Worm (Caenorhabditis elegans) whole organism, L1 larva: ENCODE results near the gene npr-5.

Experiments
- C16A3.4 ChIP-seq: fragments of 150-350 bp; optimal IDR thresholded peaks from 2 replicates; lab custom pipeline; 2014; ENCODE audit warnings: missing biosample characterization, missing genetic modification characterization
- C34B4.2 ChIP-seq: sonication (generic microtip); optimal IDR thresholded peaks from 2 replicates; lab custom pipeline; 2017; ENCODE audit warnings: mild to moderate bottlenecking, missing genetic modification characterization, missing compliant biosample characterization
- aha-1 ChIP-seq: fragments of 150-350 bp; optimal IDR thresholded peaks from 2 replicates; lab custom pipeline; 2014; ENCODE audit warnings: missing biosample characterization, missing genetic modification characterization
- ama-1 ChIP-seq: fragments of 150-350 bp; optimal IDR thresholded peaks from 2 replicates; lab custom pipeline; 2014
- ceh-63 ChIP-seq: fragments of 200-800 bp; sonication (Bioruptor generic); optimal IDR thresholded peaks from 2 replicates; lab custom pipeline; 2018; ENCODE audit warnings: mild to moderate bottlenecking, missing genetic modification characterization, missing compliant biosample characterization
- dsc-1 ChIP-seq: sonication (generic microtip); optimal IDR thresholded peaks from 2 replicates; lab custom pipeline; 2016; ENCODE audit warnings: mild to moderate bottlenecking, missing genetic modification characterization, missing compliant biosample characterization
- efl-1 ChIP-seq, 4 experiments: fragments of 150-350 bp; optimal IDR thresholded peaks in 3 of 4; peaks in 1 of 4; 1 replicate in 1 of 4; 2 replicates in 3 of 4; lab custom pipeline; 2014; ENCODE audit warnings: missing biosample characterization in 2 of 4, missing genetic modification characterization in 2 of 4, missing genetic modification reagents in 2 of 4
- elt-2 ChIP-seq: sonication (generic microtip); optimal IDR thresholded peaks from 2 replicates; lab custom pipeline; 2016; ENCODE audit warnings: missing genetic modification characterization, mild to moderate bottlenecking, inconsistent platforms, missing compliant biosample characterization, missing genetic modification reagents
- fkh-8 ChIP-seq: sonication (generic microtip); optimal IDR thresholded peaks from 2 replicates; lab custom pipeline; 2016; ENCODE audit warnings: mild to moderate bottlenecking, missing genetic modification characterization, missing compliant biosample characterization
- grh-1 ChIP-seq: fragments of 200-800 bp; sonication (Bioruptor generic); IDR thresholded peaks from 2 replicates; pipeline ENCODE4 v1.3.6; 2022; ENCODE audit warnings: missing genetic modification reagents, missing genetic modification characterization, missing compliant biosample characterization
- lin-14 ChIP-seq: fragments of 200-800 bp; sonication (Bioruptor generic); optimal IDR thresholded peaks from 2 replicates; lab custom pipeline; 2018; ENCODE audit warnings: mild to moderate bottlenecking, missing genetic modification characterization, moderate library complexity, missing compliant biosample characterization
- lin-35 ChIP-seq, 2 experiments: fragments of 150-350 bp; optimal IDR thresholded peaks; 2 replicates each; lab custom pipeline; 2014; ENCODE audit warnings: missing biosample characterization in 2 of 2, missing genetic modification characterization in 2 of 2, missing genetic modification reagents in 2 of 2
- lsy-2 ChIP-seq, 2 experiments: fragments of 150-350 bp; optimal IDR thresholded peaks; 2 replicates each; lab custom pipeline; 2014; ENCODE audit warnings: missing biosample characterization in 2 of 2, missing genetic modification characterization in 2 of 2
- mdl-1 ChIP-seq, 2 experiments: fragments of 150-350 bp; optimal IDR thresholded peaks; 2 replicates each; lab custom pipeline; 2014 to 2017; ENCODE audit warnings: missing biosample characterization in 2 of 2, missing genetic modification characterization in 2 of 2, inconsistent platforms in 1 of 2
- mef-2 ChIP-seq: fragments of 150-350 bp; optimal IDR thresholded peaks from 2 replicates; lab custom pipeline; 2014; ENCODE audit warnings: missing biosample characterization, missing genetic modification characterization
- nhr-12 ChIP-seq: sonication (generic microtip); optimal IDR thresholded peaks from 2 replicates; lab custom pipeline; 2017; ENCODE audit warnings: missing biosample characterization, missing genetic modification characterization
- nhr-19 ChIP-seq: fragments of 200-800 bp; sonication (Bioruptor generic); conservative IDR thresholded peaks from 2 replicates; pipeline ENCODE4 v1.3.6; 2022; ENCODE audit warnings: missing genetic modification characterization, missing compliant biosample characterization
- nhr-20 ChIP-seq: sonication (generic microtip); optimal IDR thresholded peaks from 2 replicates; lab custom pipeline; 2016; ENCODE audit warnings: mild to moderate bottlenecking, missing genetic modification characterization, missing compliant biosample characterization
- nhr-47 ChIP-seq: sonication (generic microtip); optimal IDR thresholded peaks from 2 replicates; lab custom pipeline; 2016; ENCODE audit warnings: mild to moderate bottlenecking, missing genetic modification characterization, moderate library complexity, missing compliant biosample characterization
- nhr-71 ChIP-seq: sonication (generic microtip); optimal IDR thresholded peaks from 2 replicates; lab custom pipeline; 2016; ENCODE audit warnings: mild to moderate bottlenecking, missing genetic modification characterization, moderate library complexity, missing compliant biosample characterization
- nhr-76 ChIP-seq: sonication (generic microtip); optimal IDR thresholded peaks from 2 replicates; lab custom pipeline; 2017; ENCODE audit warnings: missing biosample characterization, missing genetic modification characterization
- nhr-84 ChIP-seq: sonication (generic microtip); optimal IDR thresholded peaks from 2 replicates; lab custom pipeline; 2017; ENCODE audit warnings: missing biosample characterization, missing genetic modification characterization
- nhr-85 ChIP-seq: sonication (generic microtip); peaks from one replicate; lab custom pipeline; 2016; ENCODE audit warnings: missing genetic modification characterization, inconsistent platforms, missing compliant biosample characterization
- nhr-90 ChIP-seq: sonication (generic microtip); optimal IDR thresholded peaks from 2 replicates; lab custom pipeline; 2016; ENCODE audit warnings: mild to moderate bottlenecking, missing genetic modification characterization, missing compliant biosample characterization; ENCODE audit not compliant: poor library complexity
- pag-3 ChIP-seq: sonication (generic microtip); optimal IDR thresholded peaks from 2 replicates; lab custom pipeline; 2017; ENCODE audit warnings: missing genetic modification characterization, mild to moderate bottlenecking, missing compliant biosample characterization, antibody characterized with exemption, borderline replicate concordance; ENCODE audit not compliant: insufficient read depth
- pax-3 ChIP-seq: fragments of 200-800 bp; sonication (Bioruptor generic); optimal IDR thresholded peaks from 2 replicates; lab custom pipeline; 2018; ENCODE audit warnings: mild to moderate bottlenecking, missing genetic modification characterization, moderate library complexity, missing compliant biosample characterization
- rnt-1 ChIP-seq: sonication (generic microtip); optimal IDR thresholded peaks from 2 replicates; lab custom pipeline; 2016; ENCODE audit warnings: mild to moderate bottlenecking, missing genetic modification characterization, moderate library complexity, missing compliant biosample characterization
- snu-23 ChIP-seq: sonication (generic microtip); optimal IDR thresholded peaks from 2 replicates; lab custom pipeline; 2016; ENCODE audit warnings: missing genetic modification characterization, missing compliant biosample characterization
- sup-37 ChIP-seq: fragments of 200-800 bp; sonication (Bioruptor generic); optimal IDR thresholded peaks from 2 replicates; lab custom pipeline; 2018; ENCODE audit warnings: mild to moderate bottlenecking, missing genetic modification characterization, missing compliant biosample characterization
- swsn-7 ChIP-seq: sonication (generic microtip); optimal IDR thresholded peaks from 2 replicates; lab custom pipeline; 2016; ENCODE audit warnings: missing genetic modification characterization, missing compliant biosample characterization
- tlp-1 ChIP-seq: fragments of 150-350 bp; optimal IDR thresholded peaks from 2 replicates; lab custom pipeline; 2014; ENCODE audit warnings: missing biosample characterization, missing genetic modification characterization
- unc-130 ChIP-seq: fragments of 150-350 bp; optimal IDR thresholded peaks from 2 replicates; lab custom pipeline; 2017; ENCODE audit warnings: missing biosample characterization, missing genetic modification characterization, inconsistent platforms
- unc-30 ChIP-seq: sonication (generic microtip); optimal IDR thresholded peaks from 2 replicates; lab custom pipeline; 2017; ENCODE audit warnings: missing biosample characterization, missing genetic modification characterization
- unc-62 ChIP-seq: fragments of 150-350 bp; optimal IDR thresholded peaks from 2 replicates; lab custom pipeline; 2014; ENCODE audit warnings: missing biosample characterization, missing genetic modification reagents, missing genetic modification characterization
- unc-98 ChIP-seq: fragments of 200-800 bp; sonication (Bioruptor generic); IDR thresholded peaks from 2 replicates; pipeline ENCODE4 v1.3.6; 2022; ENCODE audit warnings: missing genetic modification characterization, missing compliant biosample characterization
- xbp-1 ChIP-seq: sonication (generic microtip); optimal IDR thresholded peaks from 2 replicates; lab custom pipeline; 2016; ENCODE audit warnings: missing genetic modification characterization, missing compliant biosample characterization

The npr-5 gene

DNA sequence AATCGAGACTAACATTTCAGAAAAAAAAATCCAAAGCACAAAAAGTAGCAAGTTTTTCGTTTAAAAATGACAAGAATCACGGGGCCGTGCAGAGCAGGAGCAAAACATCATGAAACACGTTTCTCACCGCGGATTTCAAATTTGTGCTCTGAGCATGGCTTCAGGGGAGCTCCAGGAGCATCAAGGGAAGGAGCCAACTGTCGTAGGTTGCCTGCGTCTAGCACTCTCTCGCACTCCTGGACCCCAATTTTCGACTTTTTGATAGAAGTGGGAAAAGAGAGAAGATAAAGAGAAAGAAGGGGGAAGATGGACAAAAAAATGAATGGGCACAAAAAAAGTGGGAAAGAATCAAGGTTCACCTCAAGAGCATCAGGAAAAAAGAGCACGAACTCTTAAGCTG is 3.3 kb upstream of the npr-5 start (continued):
- peak; percentile 54 for TF ChIP-seq nhr-19 (GFP tag; lab: Robert Waterston, UW)
- no peak for TF ChIP-seq unc-62
- TF ChIP-seq unc-98 (GFP tag; lab: Robert Waterston, UW), result no peak
- no peak for TF ChIP-seq aha-1 (tag; lab: Kevin White, UChicago)
- no peak for TF ChIP-seq nhr-76 (tag; lab: Kevin White, UChicago)
- no peak for TF ChIP-seq C34B4.2 (tag; lab: Kevin White, UChicago)
- TF ChIP-seq pax-3 (tag; lab: Kevin White, UChicago), result no peak
- TF ChIP-seq efl-1 (optimal IDR thresholded peaks at IDR 0.05; lab: Kevin White, UChicago), result peak in 1 of 2 experiments; percentile 21
- TF ChIP-seq efl-1 (GFP tag; optimal IDR thresholded peaks at IDR 0.05 in 1 of 2; lab: Kevin White, UChicago), result peak; percentile 30 to 78
- no peak for TF ChIP-seq nhr-84
- peak; percentile 74 for TF ChIP-seq nhr-71 (tag; lab: Kevin White, UChicago)
- no peak for TF ChIP-seq nhr-90 (tag; lab: Kevin White, UChicago)
- no peak for TF ChIP-seq tlp-1
- no peak for TF ChIP-seq nhr-20 (tag; lab: Kevin White, UChicago)
- TF ChIP-seq lin-35 (GFP tag; optimal IDR thresholded peaks at IDR 0.05; lab: Kevin White, UChicago), result peak in 1 of 2 experiments; percentile 17

DNA sequence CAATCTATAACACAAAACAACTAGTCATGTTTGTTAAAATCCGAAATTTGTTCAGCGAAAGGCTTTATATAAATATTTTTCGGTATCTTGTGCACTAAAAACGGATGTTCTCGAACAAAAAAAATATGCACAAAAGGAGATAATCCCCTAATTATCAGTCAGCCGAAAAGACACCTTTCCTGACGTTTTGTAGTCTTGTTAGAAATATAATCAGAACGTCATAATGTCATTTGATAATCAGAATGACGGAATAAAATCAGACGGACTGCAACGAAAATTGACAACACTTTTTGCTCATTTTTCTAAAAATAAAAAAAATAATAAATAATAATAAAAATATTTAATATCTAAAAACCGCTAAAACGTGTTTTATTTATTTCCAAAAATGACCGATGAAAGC is 2.4 kb upstream of the npr-5 start:
- TF ChIP-seq sup-37 (GFP tag; lab: Kevin White, UChicago), result no peak
- no peak for TF ChIP-seq xbp-1 (tag; lab: Kevin White, UChicago)
- TF ChIP-seq mdl-1 (tag; optimal IDR thresholded peaks at IDR 0.05; lab: Kevin White, UChicago), result no peak
- no peak for TF ChIP-seq swsn-7 (tag; lab: Kevin White, UChicago)
- TF ChIP-seq pag-3, result no peak
- TF ChIP-seq dsc-1 (tag; lab: Kevin White, UChicago), result peak; percentile 85
- peak; percentile 3 for TF ChIP-seq nhr-71 (tag; lab: Kevin White, UChicago)
- no peak for TF ChIP-seq ceh-63 (GFP tag; lab: Kevin White, UChicago)
- TF ChIP-seq fkh-8 (tag; lab: Kevin White, UChicago), result peak; percentile 61
- no peak for TF ChIP-seq nhr-20 (tag; lab: Kevin White, UChicago)
- TF ChIP-seq mef-2 (tag; lab: Kevin White, UChicago), result no peak
- TF ChIP-seq nhr-12 (tag; lab: Kevin White, UChicago), result no peak
- TF ChIP-seq nhr-85, result no peak
- TF ChIP-seq elt-2 (tag; lab: Kevin White, UChicago), result no peak
- no peak for TF ChIP-seq ama-1 (lab: Kevin White, UChicago)
- peak; percentile 47 for TF ChIP-seq pax-3 (tag; lab: Kevin White, UChicago)
- TF ChIP-seq unc-62, result no peak
- TF ChIP-seq, all 84 proteins: peak for 4

ce11 chrV:281111-281510 is 405 bp downstream of the npr-5 start:
- TF ChIP-seq nhr-12 (tag; lab: Kevin White, UChicago) (no peak), nhr-71 (tag; lab: Kevin White, UChicago) (peak; percentile 59), grh-1 (GFP tag; lab: Robert Waterston, UW) (no peak), unc-130 (tag; lab: Kevin White, UChicago) (peak; percentile 37), snu-23 (GFP tag; lab: Kevin White, UChicago) (peak; percentile 28), lsy-2 (tag; optimal IDR thresholded peaks at IDR 0.05; lab: Kevin White, UChicago) (peak; percentile 39 to 62), rnt-1 (tag; lab: Kevin White, UChicago) (peak; percentile 63), ceh-63 (GFP tag; lab: Kevin White, UChicago) (no peak), lin-14 (GFP tag; lab: Kevin White, UChicago) (peak; percentile 77), unc-30 (tag; lab: Kevin White, UChicago) (no peak), nhr-19 (GFP tag; lab: Robert Waterston, UW) (0 out of 2 replicates have a peak, but pooled peaks have one; percentile 25), efl-1 (optimal IDR thresholded peaks at IDR 0.05; lab: Kevin White, UChicago) (peak in 1 of 2 experiments; percentile 23), efl-1 (GFP tag; optimal IDR thresholded peaks at IDR 0.05 in 1 of 2; lab: Kevin White, UChicago) (peak in 1 of 2 experiments; percentile 46), nhr-47 (no peak), C16A3.4 (tag; lab: Kevin White, UChicago) (peak; percentile 17), pag-3 (peak; percentile 68), C34B4.2 (tag; lab: Kevin White, UChicago) (no peak)
